Worm (Caenorhabditis elegans) whole organism, late embryonic: ENCODE results near the gene lgc-22.

ENCODE experiments used
- C38D4.7 ChIP-seq: fragments of 200-800 bp; sonication (Bioruptor generic); optimal IDR thresholded peaks from 2 replicates; lab custom pipeline; 2018; ENCODE audit warnings: mild to moderate bottlenecking, missing genetic modification characterization, moderate library complexity, missing compliant biosample characterization
- K02D7.2 ChIP-seq: sonication (generic microtip); optimal IDR thresholded peaks from 2 replicates; lab custom pipeline; 2017; ENCODE audit warnings: mild to moderate bottlenecking, missing genetic modification characterization, missing compliant biosample characterization
- K09A11.1 ChIP-seq: sonication (generic microtip); optimal IDR thresholded peaks from 2 replicates; lab custom pipeline; 2017; ENCODE audit warnings: antibody characterized with exemption, mild to moderate bottlenecking, missing genetic modification characterization, missing compliant biosample characterization; ENCODE audit not compliant: insufficient read depth
- T23F11.4 ChIP-seq: fragments of 200-800 bp; sonication (Bioruptor generic); optimal IDR thresholded peaks from 2 replicates; lab custom pipeline; 2018; ENCODE audit warnings: mild to moderate bottlenecking, missing genetic modification characterization, missing compliant biosample characterization
- Y22D7AL.16 ChIP-seq: sonication (generic microtip); optimal IDR thresholded peaks from 2 replicates; lab custom pipeline; 2016; ENCODE audit warnings: missing genetic modification characterization, missing compliant biosample characterization
- ahr-1 ChIP-seq: sonication (generic microtip); optimal IDR thresholded peaks from 2 replicates; lab custom pipeline; 2016; ENCODE audit warnings: missing genetic modification characterization, missing compliant biosample characterization
- ceh-18 ChIP-seq: sonication (generic microtip); optimal IDR thresholded peaks from 2 replicates; lab custom pipeline; 2016; ENCODE audit warnings: missing genetic modification characterization, missing compliant biosample characterization
- ceh-19 ChIP-seq: fragments of 200-800 bp; sonication (Bioruptor generic); optimal IDR thresholded peaks from 2 replicates; lab custom pipeline; 2018; ENCODE audit warnings: mild to moderate bottlenecking, missing genetic modification characterization, missing compliant biosample characterization
- ceh-30 ChIP-seq: fragments of 150-350 bp; optimal IDR thresholded peaks from 2 replicates; lab custom pipeline; 2014; ENCODE audit warnings: missing biosample characterization, missing genetic modification characterization
- ceh-31 ChIP-seq: sonication (generic microtip); optimal IDR thresholded peaks from 2 replicates; lab custom pipeline; 2016; ENCODE audit warnings: missing genetic modification characterization, missing compliant biosample characterization
- ceh-45 ChIP-seq: fragments of 200-800 bp; sonication (Bioruptor generic); IDR thresholded peaks from 2 replicates; pipeline ENCODE4 v1.3.6; 2022; ENCODE audit warnings: missing genetic modification reagents, missing genetic modification characterization, missing compliant biosample characterization
- ceh-48 ChIP-seq: sonication (generic microtip); optimal IDR thresholded peaks from 2 replicates; lab custom pipeline; 2016; ENCODE audit warnings: missing genetic modification characterization, inconsistent platforms, missing compliant biosample characterization
- ceh-9 ChIP-seq: sonication (generic microtip); optimal IDR thresholded peaks from 2 replicates; lab custom pipeline; 2016; ENCODE audit warnings: mild to moderate bottlenecking, missing genetic modification characterization, inconsistent platforms, missing compliant biosample characterization
- che-1 ChIP-seq: sonication (generic microtip); optimal IDR thresholded peaks from 2 replicates; lab custom pipeline; 2016; ENCODE audit warnings: mild to moderate bottlenecking, missing genetic modification characterization, missing compliant biosample characterization
- dve-1 ChIP-seq: sonication (generic microtip); optimal IDR thresholded peaks from 2 replicates; lab custom pipeline; 2017; ENCODE audit warnings: antibody characterized with exemption, mild to moderate bottlenecking, missing genetic modification characterization, missing compliant biosample characterization
- elt-2 ChIP-seq: sonication (generic microtip); optimal IDR thresholded peaks from 2 replicates; lab custom pipeline; 2016; ENCODE audit warnings: missing genetic modification reagents, missing genetic modification characterization, missing compliant biosample characterization
- ets-4 ChIP-seq: sonication (generic microtip); optimal IDR thresholded peaks from 2 replicates; lab custom pipeline; 2016; ENCODE audit warnings: missing genetic modification characterization, missing compliant biosample characterization
- fax-1 ChIP-seq: sonication (generic microtip); optimal IDR thresholded peaks from 2 replicates; lab custom pipeline; 2016; ENCODE audit warnings: missing genotype, missing genetic modification characterization, missing compliant biosample characterization
- fkh-6 ChIP-seq: sonication (generic microtip); optimal IDR thresholded peaks from 2 replicates; lab custom pipeline; 2016; ENCODE audit warnings: missing genetic modification characterization, missing compliant biosample characterization
- gmeb-2 ChIP-seq: sonication (generic microtip); optimal IDR thresholded peaks from 2 replicates; lab custom pipeline; 2016; ENCODE audit warnings: missing genetic modification characterization, inconsistent platforms, missing compliant biosample characterization
- hlh-13 ChIP-seq: fragments of 200-800 bp; sonication (Bioruptor generic); optimal IDR thresholded peaks from 2 replicates; lab custom pipeline; 2018; ENCODE audit warnings: mild to moderate bottlenecking, missing genetic modification characterization, missing compliant biosample characterization
- hlh-15 ChIP-seq: sonication (generic microtip); optimal IDR thresholded peaks from 2 replicates; lab custom pipeline; 2016; ENCODE audit warnings: missing genetic modification characterization, missing compliant biosample characterization
- hlh-6 ChIP-seq: sonication (generic microtip); optimal IDR thresholded peaks from 2 replicates; lab custom pipeline; 2016; ENCODE audit warnings: missing genotype, missing genetic modification characterization, missing compliant biosample characterization
- lim-6 ChIP-seq: sonication (generic microtip); optimal IDR thresholded peaks from 2 replicates; lab custom pipeline; 2016; ENCODE audit warnings: missing genetic modification characterization, missing compliant biosample characterization
- madf-2 ChIP-seq: sonication (generic microtip); optimal IDR thresholded peaks from 2 replicates; lab custom pipeline; 2017; ENCODE audit warnings: missing genetic modification characterization, missing compliant biosample characterization
- nfya-1 ChIP-seq: sonication (generic microtip); optimal IDR thresholded peaks from 2 replicates; lab custom pipeline; 2017; ENCODE audit warnings: missing genetic modification characterization, mild to moderate bottlenecking, missing compliant biosample characterization, antibody characterized with exemption, moderate library complexity
- nhr-11 ChIP-seq: fragments of 150-350 bp; optimal IDR thresholded peaks from 2 replicates; lab custom pipeline; 2014; ENCODE audit warnings: missing biosample characterization, missing genetic modification characterization
- nhr-232 ChIP-seq: sonication (generic microtip); optimal IDR thresholded peaks from 2 replicates; lab custom pipeline; 2016; ENCODE audit warnings: missing genetic modification characterization, missing compliant biosample characterization
- npax-4 ChIP-seq: sonication (generic microtip); optimal IDR thresholded peaks from 2 replicates; lab custom pipeline; 2016; ENCODE audit warnings: missing genetic modification characterization, missing compliant biosample characterization
- pag-3 ChIP-seq: sonication (generic microtip); optimal IDR thresholded peaks from 2 replicates; lab custom pipeline; 2016; ENCODE audit warnings: missing compliant biosample characterization, missing genetic modification characterization, borderline replicate concordance
- pax-1 ChIP-seq: fragments of 150-350 bp; optimal IDR thresholded peaks from 2 replicates; lab custom pipeline; 2014; ENCODE audit warnings: missing biosample characterization, missing genetic modification characterization
- pqm-1 ChIP-seq: sonication (generic microtip); optimal IDR thresholded peaks from 2 replicates; lab custom pipeline; 2016; ENCODE audit warnings: missing genetic modification characterization, missing compliant biosample characterization
- pros-1 ChIP-seq: fragments of 150-350 bp; optimal IDR thresholded peaks from 2 replicates; lab custom pipeline; 2014; ENCODE audit warnings: missing biosample characterization, missing genetic modification reagents, missing genetic modification characterization
- sox-4 ChIP-seq: sonication (generic microtip); optimal IDR thresholded peaks from 2 replicates; lab custom pipeline; 2017; ENCODE audit warnings: mild to moderate bottlenecking, missing genetic modification characterization, inconsistent platforms, missing compliant biosample characterization
- syd-9 ChIP-seq: sonication (generic microtip); optimal IDR thresholded peaks from 2 replicates; lab custom pipeline; 2016; ENCODE audit warnings: mild to moderate bottlenecking, missing genetic modification characterization, moderate library complexity, missing compliant biosample characterization
- tbx-2 ChIP-seq: sonication (generic microtip); optimal IDR thresholded peaks from 2 replicates; lab custom pipeline; 2016; ENCODE audit warnings: missing genetic modification characterization, missing compliant biosample characterization
- tbx-7 ChIP-seq: sonication (generic microtip); optimal IDR thresholded peaks from 2 replicates; lab custom pipeline; 2016; ENCODE audit warnings: missing genotype, missing genetic modification characterization, missing compliant biosample characterization
- unc-42 ChIP-seq: sonication (generic microtip); optimal IDR thresholded peaks from 2 replicates; lab custom pipeline; 2016; ENCODE audit warnings: missing genotype, missing genetic modification characterization, missing compliant biosample characterization
- unc-55 ChIP-seq: sonication (generic microtip); optimal IDR thresholded peaks from 2 replicates; lab custom pipeline; 2017; ENCODE audit warnings: missing biosample characterization, missing genetic modification reagents, missing genetic modification characterization
- unc-86 ChIP-seq: sonication (generic microtip); optimal IDR thresholded peaks from 2 replicates; lab custom pipeline; 2016; ENCODE audit warnings: missing genetic modification characterization, missing compliant biosample characterization
- zip-5 ChIP-seq: sonication (generic microtip); optimal IDR thresholded peaks from 2 replicates; lab custom pipeline; 2016; ENCODE audit warnings: missing genetic modification characterization, missing compliant biosample characterization
- ztf-16 ChIP-seq: sonication (generic microtip); optimal IDR thresholded peaks from 2 replicates; lab custom pipeline; 2017; ENCODE audit warnings: missing genetic modification characterization, missing compliant biosample characterization

The lgc-22 gene

DNA sequence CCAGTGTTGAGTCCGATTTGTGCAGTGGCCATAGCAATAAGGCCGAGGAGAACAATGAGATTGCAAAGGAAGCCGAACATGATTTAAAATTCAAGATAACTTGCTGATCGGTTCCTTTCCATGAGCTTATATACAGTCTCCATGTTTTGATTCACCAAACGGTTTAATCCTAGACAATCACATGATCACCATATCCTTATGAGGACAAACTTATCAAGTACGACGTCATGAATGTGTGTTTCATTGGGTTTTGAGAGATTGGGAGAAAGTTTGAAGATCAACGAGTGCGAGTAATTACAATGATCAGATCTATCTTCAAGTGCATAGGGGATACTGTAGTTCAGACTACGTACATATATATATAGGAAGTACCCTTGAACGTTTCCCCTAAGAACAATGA, 10.6 kb upstream of the lgc-22 start, which contains the start of gene dct-7:
TSS of gene dct-7 (minus strand) at position 101 of the 400 bp plus-strand sequence.
- TF ChIP-seq C38D4.7: no peak
- no peak for TF ChIP-seq fax-1
- TF ChIP-seq pax-1: no peak
- TF ChIP-seq hlh-13: no peak
- TF ChIP-seq, all 69 proteins: peak for 0

DNA sequence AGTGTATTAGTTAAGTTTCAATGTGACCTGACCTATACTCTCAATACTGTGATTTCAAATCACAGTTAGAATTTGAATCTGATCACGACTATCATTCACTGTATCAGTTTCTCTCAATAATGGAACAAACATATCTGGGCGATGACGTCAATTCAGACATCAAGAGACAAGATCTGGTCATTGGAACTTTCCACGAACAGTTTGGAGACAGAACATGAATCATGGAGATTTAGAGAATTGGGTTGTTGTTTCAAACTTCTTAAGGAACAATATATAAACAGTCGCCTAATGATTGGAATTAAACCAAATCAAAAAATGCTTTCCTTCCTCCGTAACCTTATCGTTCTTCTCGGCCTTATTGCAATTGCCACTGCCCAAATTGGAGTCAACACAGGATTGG, 9.9 kb upstream of the lgc-22 start, which contains the start of gene F15E6.4:
TSS of gene F15E6.4 (plus strand) at position 301 of the 400 bp plus-strand sequence.
- no peak for TF ChIP-seq ztf-16 (tag; lab: Kevin White, UChicago)
- TF ChIP-seq gmeb-2: no peak
- no peak for TF ChIP-seq ceh-48 (tag; lab: Kevin White, UChicago)
- no peak for TF ChIP-seq ceh-45 (GFP tag; lab: Robert Waterston, UW)
- no peak for TF ChIP-seq sox-4 (tag; lab: Kevin White, UChicago)
- TF ChIP-seq ceh-19 (GFP tag; lab: Kevin White, UChicago): no peak
- no peak for TF ChIP-seq K02D7.2 (tag; lab: Kevin White, UChicago)
- no peak for TF ChIP-seq pros-1 (tag; lab: Kevin White, UChicago)
- no peak for TF ChIP-seq Y22D7AL.16 (tag; lab: Kevin White, UChicago)
- no peak for TF ChIP-seq unc-55 (GFP tag; lab: Kevin White, UChicago)
- no peak for TF ChIP-seq fkh-6 (tag; lab: Kevin White, UChicago)
- TF ChIP-seq unc-42 (tag; lab: Kevin White, UChicago): no peak
- TF ChIP-seq unc-86: no peak
- no peak for TF ChIP-seq pag-3 (tag; lab: Kevin White, UChicago)
- no peak for TF ChIP-seq lim-6 (tag; lab: Kevin White, UChicago)
- TF ChIP-seq zip-5 (tag; lab: Kevin White, UChicago): no peak
- no peak for TF ChIP-seq dve-1 (tag; lab: Kevin White, UChicago)
- TF ChIP-seq ets-4 (tag; lab: Kevin White, UChicago): no peak
- TF ChIP-seq pqm-1 (tag; lab: Kevin White, UChicago): no peak

DNA sequence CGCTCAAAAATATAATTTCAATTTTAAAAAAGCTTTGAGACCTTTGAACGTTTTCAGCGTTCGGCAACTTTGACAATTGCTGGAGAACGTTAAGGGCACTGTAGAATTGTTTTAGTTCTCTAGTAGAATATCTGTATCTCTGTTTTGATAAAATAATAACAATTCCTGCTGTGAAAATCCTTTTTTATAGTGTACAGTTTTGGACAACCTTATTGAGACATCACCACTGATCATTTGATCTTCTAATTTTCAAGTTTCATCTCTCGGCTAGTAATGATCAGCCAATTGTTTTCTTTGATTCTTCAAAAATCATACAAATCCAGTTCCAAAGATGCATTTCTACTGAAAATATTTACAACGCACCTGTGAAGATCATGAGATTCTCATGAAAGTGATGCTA, 8.5 kb upstream of the lgc-22 start, which contains the start of gene F15E6.10:
TSS of gene F15E6.10 (plus strand) at position 301 of the 400 bp plus-strand sequence.
- TF ChIP-seq pqm-1 (tag; lab: Kevin White, UChicago): no peak
- no peak for TF ChIP-seq tbx-2 (tag; lab: Kevin White, UChicago)
- TF ChIP-seq npax-4 (tag; lab: Kevin White, UChicago): no peak
- TF ChIP-seq che-1 (tag; lab: Kevin White, UChicago): no peak
- no peak for TF ChIP-seq pax-1
- TF ChIP-seq elt-2 (tag; lab: Kevin White, UChicago): no peak
- no peak for TF ChIP-seq gmeb-2
- TF ChIP-seq unc-55 (GFP tag; lab: Kevin White, UChicago): no peak
- no peak for TF ChIP-seq madf-2 (tag; lab: Kevin White, UChicago)
- TF ChIP-seq K09A11.1 (tag; lab: Kevin White, UChicago): no peak
- TF ChIP-seq hlh-15 (tag; lab: Kevin White, UChicago): no peak
- TF ChIP-seq pros-1 (tag; lab: Kevin White, UChicago): no peak
- no peak for TF ChIP-seq ceh-18 (tag; lab: Kevin White, UChicago)
- no peak for TF ChIP-seq nhr-232 (tag; lab: Kevin White, UChicago)
- no peak for TF ChIP-seq K02D7.2 (tag; lab: Kevin White, UChicago)
- TF ChIP-seq tbx-7 (tag; lab: Kevin White, UChicago): no peak
- TF ChIP-seq syd-9: no peak
- TF ChIP-seq, all 69 proteins: peak for 0

DNA sequence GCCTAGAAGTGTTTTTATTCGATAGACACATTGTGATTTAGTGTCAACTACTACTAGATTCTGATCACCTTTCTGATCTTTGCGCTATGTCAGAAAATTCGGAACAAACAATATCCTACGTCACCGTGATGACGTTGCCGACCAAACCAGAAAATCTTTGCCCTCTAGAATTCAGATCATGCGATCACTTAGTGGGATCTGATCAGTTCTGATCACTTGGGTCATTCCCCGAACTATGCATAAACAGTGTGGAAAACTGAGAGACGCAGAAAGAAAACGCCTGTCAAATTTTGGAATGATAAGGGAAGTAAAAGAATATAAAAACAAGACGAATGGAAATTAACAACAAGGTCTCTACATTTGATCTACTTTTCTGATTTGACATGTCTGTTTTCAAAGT, 6.6 kb upstream of the lgc-22 start, which contains the start of gene F15E6.3:
TSS of gene F15E6.3 (plus strand) at position 344 of the 400 bp plus-strand sequence.
- no peak for TF ChIP-seq ceh-9 (tag; lab: Kevin White, UChicago)
- no peak for TF ChIP-seq sox-4 (tag; lab: Kevin White, UChicago)
- TF ChIP-seq hlh-15 (tag; lab: Kevin White, UChicago): no peak
- no peak for TF ChIP-seq hlh-6
- no peak for TF ChIP-seq C38D4.7
- TF ChIP-seq nfya-1 (tag; lab: Kevin White, UChicago): no peak
- no peak for TF ChIP-seq pqm-1 (tag; lab: Kevin White, UChicago)
- no peak for TF ChIP-seq ceh-30 (tag; lab: Kevin White, UChicago)
- no peak for TF ChIP-seq fkh-6 (tag; lab: Kevin White, UChicago)
- no peak for TF ChIP-seq ahr-1 (tag; lab: Kevin White, UChicago)
- no peak for TF ChIP-seq dve-1 (tag; lab: Kevin White, UChicago)
- no peak for TF ChIP-seq K02D7.2 (tag; lab: Kevin White, UChicago)
- no peak for TF ChIP-seq T23F11.4 (GFP tag; lab: Kevin White, UChicago)
- no peak for TF ChIP-seq ceh-31
- TF ChIP-seq nhr-11 (tag; lab: Kevin White, UChicago): no peak
- TF ChIP-seq, all 69 proteins: peak for 0
